Fruit fly (Drosophila melanogaster) whole organism, prepupa: ENCODE measurements around the gene CG17570.

Experiments
- CG1621 ChIP-seq: fragments of 200-800 bp; sonication (Bioruptor generic); optimal IDR thresholded peaks from 3 replicates; lab custom pipeline; 2018; ENCODE audit warnings: missing biosample characterization, mild to moderate bottlenecking, missing genetic modification characterization
- CG8119 ChIP-seq: fragments of 200-800 bp; sonication (Bioruptor generic); IDR thresholded peaks from 3 replicates; pipeline ENCODE4 v1.3.6; 2022; ENCODE audit warnings: missing biosample characterization, missing genetic modification characterization
- CG8319 ChIP-seq: fragments of 200-800 bp; sonication (Bioruptor generic); optimal IDR thresholded peaks from 3 replicates; lab custom pipeline; 2016; ENCODE audit warnings: missing biosample characterization, missing genetic modification characterization
- Gug ChIP-seq: fragments of 200-800 bp; sonication (Bioruptor generic); IDR thresholded peaks from 2 replicates; pipeline ENCODE4 v1.3.6; 2022; ENCODE audit warnings: missing biosample characterization, missing genetic modification characterization
- Hr39 ChIP-seq: fragments of 200-800 bp; sonication (Bioruptor generic); optimal IDR thresholded peaks from 2 replicates; lab custom pipeline; 2016; ENCODE audit warnings: missing biosample characterization, missing genetic modification characterization
- OdsH ChIP-seq: fragments of 200-800 bp; sonication (Bioruptor generic); optimal IDR thresholded peaks from 3 replicates; lab custom pipeline; 2016; ENCODE audit warnings: missing biosample characterization, missing genetic modification characterization
- Sox15 ChIP-seq: fragments of 200-800 bp; sonication (Bioruptor generic); optimal IDR thresholded peaks from 3 replicates; lab custom pipeline; 2016; ENCODE audit warnings: missing biosample characterization, missing genetic modification characterization
- acj6 ChIP-seq: fragments of 200-800 bp; sonication (Bioruptor generic); optimal IDR thresholded peaks from 3 replicates; lab custom pipeline; 2016; ENCODE audit warnings: missing biosample characterization, missing genetic modification characterization

- no peak for TF ChIP-seq acj6 (GFP tag; lab: Kevin White, UChicago)
- no peak for TF ChIP-seq CG1621
- no peak for TF ChIP-seq Gug (GFP tag; lab: Robert Waterston, UW)
- peak; percentile 43; the same call in 2 of the 3 replicates for TF ChIP-seq CG8119
- TF ChIP-seq OdsH: no peak
- no peak for TF ChIP-seq CG8319 (GFP tag; lab: Kevin White, UChicago)
- no peak for TF ChIP-seq Sox15 (GFP tag; lab: Kevin White, UChicago)
- TF ChIP-seq Hr39: no peak
Measured at dm6 chr2L:20310751-20311387, 46.6 kb upstream of the CG17570 start, which contains the start of gene spir.
